Worm (Caenorhabditis elegans) whole organism, young adult: Measurements from ENCODE around the gene gtf-2H2C.

Source experiments
- B0019.2 ChIP-seq: fragments of 200-800 bp; sonication (Bioruptor generic); conservative IDR thresholded peaks from 2 replicates; pipeline ENCODE4 v1.3.6; 2022; ENCODE audit warnings: missing genetic modification reagents, missing genetic modification characterization, missing compliant biosample characterization
- C06A6.2 ChIP-seq: fragments of 200-800 bp; sonication (Bioruptor generic); conservative IDR thresholded peaks from 2 replicates; pipeline ENCODE4 v1.3.6; 2022; ENCODE audit warnings: missing genetic modification characterization, missing compliant biosample characterization
- C17E4.6 ChIP-seq: fragments of 200-800 bp; sonication (Bioruptor generic); IDR thresholded peaks from 2 replicates; pipeline ENCODE4 v1.3.6; 2022; ENCODE audit warnings: missing genetic modification reagents, missing genetic modification characterization, missing compliant biosample characterization
- D2030.7 ChIP-seq: fragments of 200-800 bp; sonication (Bioruptor generic); IDR thresholded peaks from 2 replicates; pipeline ENCODE4 v1.3.6; 2022; ENCODE audit warnings: missing genetic modification reagents, missing genetic modification characterization, missing compliant biosample characterization
- F37B4.10 ChIP-seq: fragments of 200-800 bp; sonication (Bioruptor generic); IDR thresholded peaks from 2 replicates; pipeline ENCODE4 v1.3.6; 2022; ENCODE audit warnings: missing genetic modification characterization, missing compliant biosample characterization
- K12H6.12 ChIP-seq: fragments of 200-800 bp; sonication (Bioruptor generic); optimal IDR thresholded peaks from 2 replicates; lab custom pipeline; 2018; ENCODE audit warnings: mild to moderate bottlenecking, missing genetic modification characterization, missing compliant biosample characterization
- T07F8.4 ChIP-seq: sonication (generic microtip); optimal IDR thresholded peaks from 2 replicates; lab custom pipeline; 2016; ENCODE audit warnings: mild to moderate bottlenecking, missing genetic modification characterization, moderate library complexity, missing compliant biosample characterization
- Y53G8AR.9 ChIP-seq: fragments of 200-800 bp; sonication (Bioruptor generic); conservative IDR thresholded peaks from 2 replicates; pipeline ENCODE4 v1.3.6; 2022; ENCODE audit warnings: missing genetic modification reagents, missing genetic modification characterization, missing compliant biosample characterization
- Y56A3A.18 ChIP-seq: fragments of 200-800 bp; sonication (Bioruptor generic); IDR thresholded peaks from 2 replicates; pipeline ENCODE4 v1.3.6; 2022; ENCODE audit warnings: missing genetic modification reagents, missing genetic modification characterization, missing compliant biosample characterization
- Y67H2A.10 ChIP-seq: fragments of 200-800 bp; sonication (Bioruptor generic); conservative IDR thresholded peaks from 2 replicates; pipeline ENCODE4 v1.3.6; 2022; ENCODE audit warnings: missing genetic modification reagents, missing genetic modification characterization, missing compliant biosample characterization
- ama-1 ChIP-seq, 3 experiments: fragments of 150-350 bp in 1 of 3; sonication (generic microtip) in 2 of 3; optimal IDR thresholded peaks; 2 replicates each; lab custom pipeline; 2014 to 2018; ENCODE audit warnings: missing biosample characterization in 2 of 3, missing genetic modification characterization in 2 of 3, missing genetic modification reagents in 2 of 3
- aptf-2 ChIP-seq: fragments of 200-800 bp; sonication (Bioruptor generic); conservative IDR thresholded peaks from 2 replicates; pipeline ENCODE4 v1.3.6; 2022; ENCODE audit warnings: missing genetic modification reagents, missing genetic modification characterization, missing compliant biosample characterization
- aptf-3 ChIP-seq: fragments of 200-800 bp; sonication (Bioruptor generic); IDR thresholded peaks from 2 replicates; pipeline ENCODE4 v1.3.6; 2022; ENCODE audit warnings: missing genetic modification characterization, missing compliant biosample characterization
- atf-7 ChIP-seq: sonication (generic microtip); optimal IDR thresholded peaks from 2 replicates; lab custom pipeline; 2017; ENCODE audit warnings: mild to moderate bottlenecking, missing genetic modification characterization, missing compliant biosample characterization
- attf-3 ChIP-seq: fragments of 200-800 bp; sonication (Bioruptor generic); conservative IDR thresholded peaks from 2 replicates; pipeline ENCODE4 v1.3.6; 2022; ENCODE audit warnings: missing genetic modification reagents, missing genetic modification characterization, missing compliant biosample characterization
- attf-5 ChIP-seq: fragments of 200-800 bp; sonication (Bioruptor generic); optimal IDR thresholded peaks from 2 replicates; lab custom pipeline; 2018; ENCODE audit warnings: mild to moderate bottlenecking, missing genetic modification characterization, missing compliant biosample characterization
- attf-6 ChIP-seq: fragments of 200-800 bp; sonication (Bioruptor generic); IDR thresholded peaks from 2 replicates; pipeline ENCODE4 v1.3.6; 2022; ENCODE audit warnings: missing genetic modification reagents, missing genetic modification characterization, missing compliant biosample characterization
- bed-2 ChIP-seq: fragments of 200-800 bp; sonication (Bioruptor generic); IDR thresholded peaks from 2 replicates; pipeline ENCODE4 v1.3.6; 2022; ENCODE audit warnings: missing genetic modification reagents, missing genetic modification characterization, missing compliant biosample characterization
- ceh-27 ChIP-seq: fragments of 200-800 bp; sonication (Bioruptor generic); optimal IDR thresholded peaks from 2 replicates; lab custom pipeline; 2018; ENCODE audit warnings: mild to moderate bottlenecking, missing genetic modification characterization, moderate library complexity, missing compliant biosample characterization
- ceh-40 ChIP-seq: fragments of 200-800 bp; sonication (Bioruptor generic); IDR thresholded peaks from 2 replicates; pipeline ENCODE4 v1.3.6; 2022; ENCODE audit warnings: missing genetic modification characterization, missing compliant biosample characterization
- ceh-91 ChIP-seq: fragments of 200-800 bp; sonication (Bioruptor generic); IDR thresholded peaks from 2 replicates; pipeline ENCODE4 v1.3.6; 2022; ENCODE audit warnings: missing genetic modification reagents, missing genetic modification characterization, missing compliant biosample characterization
- efl-1 ChIP-seq: fragments of 150-350 bp; optimal IDR thresholded peaks from 2 replicates; lab custom pipeline; 2014; ENCODE audit warnings: missing biosample characterization, missing genetic modification reagents, missing genetic modification characterization
- egrh-3 ChIP-seq: fragments of 200-800 bp; sonication (Bioruptor generic); IDR thresholded peaks from 2 replicates; pipeline ENCODE4 v1.3.6; 2022; ENCODE audit warnings: missing genetic modification reagents, missing genetic modification characterization, missing compliant biosample characterization
- fkh-3 ChIP-seq: sonication (generic microtip); optimal IDR thresholded peaks from 2 replicates; lab custom pipeline; 2016; ENCODE audit warnings: mild to moderate bottlenecking, missing genetic modification characterization, missing compliant biosample characterization
- him-1 ChIP-seq: sonication (generic microtip); optimal IDR thresholded peaks from 2 replicates; lab custom pipeline; 2016; ENCODE audit warnings: missing genotype, missing genetic modification reagents, missing genetic modification characterization, missing compliant biosample characterization
- hmg-20 ChIP-seq: fragments of 200-800 bp; sonication (Bioruptor generic); IDR thresholded peaks from 2 replicates; pipeline ENCODE4 v1.3.6; 2022; ENCODE audit warnings: missing genetic modification reagents, missing genetic modification characterization, missing compliant biosample characterization
- lag-1 ChIP-seq: fragments of 200-800 bp; sonication (Bioruptor generic); IDR thresholded peaks from 2 replicates; pipeline ENCODE4 v1.3.6; 2022; ENCODE audit warnings: missing genetic modification reagents, missing genetic modification characterization, missing compliant biosample characterization
- let-607 ChIP-seq, 2 experiments: fragments of 200-800 bp in 1 of 2; sonication (Bioruptor generic) in 1 of 2; sonication (generic microtip) in 1 of 2; optimal IDR thresholded peaks; 2 replicates each; lab custom pipeline; 2016 to 2018; ENCODE audit warnings: mild to moderate bottlenecking in 2 of 2, missing compliant biosample characterization in 2 of 2, missing genetic modification characterization in 2 of 2, moderate library complexity in 2 of 2, missing genotype in 1 of 2
- lin-35 ChIP-seq, 3 experiments: fragments of 150-350 bp in 2 of 3; sonication (generic microtip) in 1 of 3; optimal IDR thresholded peaks; 2 replicates each; lab custom pipeline; 2014 to 2018; ENCODE audit warnings: missing biosample characterization in 3 of 3, missing genetic modification characterization in 3 of 3, missing genetic modification reagents in 3 of 3
- lir-1 ChIP-seq: fragments of 200-800 bp; sonication (Bioruptor generic); conservative IDR thresholded peaks from 2 replicates; pipeline ENCODE4 v1.3.6; 2022; ENCODE audit warnings: missing genetic modification reagents, missing genetic modification characterization, missing compliant biosample characterization
- madf-3 ChIP-seq: fragments of 200-800 bp; sonication (Bioruptor generic); IDR thresholded peaks from 2 replicates; pipeline ENCODE4 v1.3.6; 2022; ENCODE audit warnings: missing genetic modification reagents, missing genetic modification characterization, missing compliant biosample characterization
- madf-6 ChIP-seq: fragments of 200-800 bp; sonication (Bioruptor generic); IDR thresholded peaks from 2 replicates; pipeline ENCODE4 v1.3.6; 2022; ENCODE audit warnings: missing genetic modification reagents, missing genetic modification characterization, missing compliant biosample characterization
- mel-28 ChIP-seq: sonication (generic microtip); optimal IDR thresholded peaks from 2 replicates; lab custom pipeline; 2016; ENCODE audit warnings: borderline replicate concordance, mild to moderate bottlenecking, missing genetic modification characterization, missing compliant biosample characterization
- nfya-1 ChIP-seq: sonication (generic microtip); optimal IDR thresholded peaks from 2 replicates; lab custom pipeline; 2017; ENCODE audit warnings: antibody characterized with exemption, missing compliant biosample characterization, missing genetic modification characterization, borderline replicate concordance; ENCODE audit not compliant: insufficient read depth
- nfyb-1 ChIP-seq: fragments of 200-800 bp; sonication (Bioruptor generic); IDR thresholded peaks from 2 replicates; pipeline ENCODE4 v1.3.6; 2022; ENCODE audit warnings: missing genetic modification reagents, missing genetic modification characterization, missing compliant biosample characterization
- rcor-1 ChIP-seq: fragments of 200-800 bp; sonication (Bioruptor generic); IDR thresholded peaks from 2 replicates; pipeline ENCODE4 v1.3.6; 2022; ENCODE audit warnings: missing genetic modification reagents, missing genetic modification characterization, missing compliant biosample characterization
- sdz-38 ChIP-seq: sonication (generic microtip); optimal IDR thresholded peaks from 2 replicates; lab custom pipeline; 2016; ENCODE audit warnings: missing genotype, missing genetic modification characterization, missing compliant biosample characterization
- snpc-1.1 ChIP-seq: sonication (generic microtip); optimal IDR thresholded peaks from 2 replicates; lab custom pipeline; 2017; ENCODE audit warnings: missing genetic modification characterization, mild to moderate bottlenecking, missing compliant biosample characterization, antibody characterized with exemption, moderate library complexity, missing genotype, missing genetic modification reagents; ENCODE audit not compliant: insufficient read depth
- tbp1 ChIP-seq: fragments of 200-800 bp; sonication (Bioruptor generic); optimal IDR thresholded peaks from 2 replicates; lab custom pipeline; 2018; ENCODE audit warnings: mild to moderate bottlenecking, missing genetic modification characterization, missing compliant biosample characterization
- unc-130 ChIP-seq: sonication (generic microtip); optimal IDR thresholded peaks from 2 replicates; lab custom pipeline; 2016; ENCODE audit warnings: missing genetic modification reagents, missing genetic modification characterization, missing compliant biosample characterization
- unc-62 ChIP-seq: fragments of 150-350 bp; optimal IDR thresholded peaks from 2 replicates; lab custom pipeline; 2014; ENCODE audit warnings: missing biosample characterization, missing genetic modification reagents, missing genetic modification characterization
- zim-3 ChIP-seq: sonication (generic microtip); optimal IDR thresholded peaks from 2 replicates; lab custom pipeline; 2017; ENCODE audit warnings: mild to moderate bottlenecking, missing genetic modification characterization, moderate library complexity, missing compliant biosample characterization
- ztf-18 ChIP-seq: sonication (generic microtip); optimal IDR thresholded peaks from 2 replicates; lab custom pipeline; 2016; ENCODE audit warnings: missing genotype, mild to moderate bottlenecking, missing genetic modification characterization, missing compliant biosample characterization
- ztf-6 ChIP-seq: fragments of 200-800 bp; sonication (Bioruptor generic); IDR thresholded peaks from 2 replicates; pipeline ENCODE4 v1.3.6; 2022; ENCODE audit warnings: missing genetic modification reagents, missing genetic modification characterization, missing compliant biosample characterization

Gene gtf-2H2C

DNA sequence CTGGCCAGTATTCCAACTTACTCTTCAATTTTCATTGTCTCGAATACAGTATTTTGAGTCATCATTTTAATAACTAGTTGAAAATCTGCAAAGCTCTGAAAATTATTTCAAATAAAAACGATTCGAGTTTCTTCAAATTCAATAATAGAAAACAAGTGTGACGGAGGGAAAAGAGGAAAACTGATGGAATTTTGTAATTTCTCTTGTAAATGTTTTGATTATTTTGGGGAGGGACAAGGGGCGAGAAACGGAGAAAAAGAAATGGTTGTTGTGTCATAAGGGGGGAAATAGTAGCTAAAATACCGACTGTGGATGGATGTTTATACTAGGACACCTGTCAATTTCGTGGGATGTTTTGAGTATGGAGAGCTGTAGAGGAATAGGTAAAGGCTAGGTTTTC, 12.4 kb downstream of the gtf-2H2C start, which contains the start of gene T16G12.9:
TSS of gene T16G12.9 (minus strand) at position 101 of the 400 bp plus-strand sequence.
- TF ChIP-seq F37B4.10 (GFP tag; lab: Robert Waterston, UW): no peak
- TF ChIP-seq T07F8.4 (tag; lab: Kevin White, UChicago): no peak
- TF ChIP-seq madf-3 (GFP tag; lab: Robert Waterston, UW): no peak
- no peak for TF ChIP-seq C06A6.2 (GFP tag; lab: Robert Waterston, UW)
- no peak for TF ChIP-seq atf-7
- no peak for TF ChIP-seq hmg-20 (GFP tag; lab: Robert Waterston, UW)
- no peak for TF ChIP-seq ama-1 (optimal IDR thresholded peaks at IDR 0.05; lab: Kevin White, UChicago)
- no peak for TF ChIP-seq ama-1 (GFP tag; optimal IDR thresholded peaks at IDR 0.05; lab: Kevin White, UChicago)

DNA sequence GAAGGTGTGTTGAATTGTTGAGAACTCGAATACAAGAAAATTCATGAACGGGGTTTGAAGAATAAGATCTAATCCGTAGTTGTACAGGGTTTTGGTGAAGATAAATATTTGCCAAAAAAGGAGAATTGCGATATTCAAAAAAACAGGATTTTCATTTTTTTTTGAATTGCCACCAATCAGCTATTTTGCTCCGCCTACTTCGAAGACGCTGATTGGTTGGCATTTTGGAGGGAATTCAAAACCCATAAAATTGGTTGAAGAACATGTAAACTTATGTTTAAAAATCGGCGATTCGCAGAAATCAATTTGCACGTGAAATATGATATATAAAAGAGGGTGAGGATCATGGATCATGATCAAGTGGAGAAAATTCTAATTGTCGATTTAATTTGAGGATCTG, 14.5 kb downstream of the gtf-2H2C start:
- TF ChIP-seq Y53G8AR.9 (GFP tag; lab: Robert Waterston, UW): no peak
- peak; percentile 86 for TF ChIP-seq nfyb-1
- TF ChIP-seq ceh-40: no peak
- no peak for TF ChIP-seq unc-62 (GFP tag; lab: Kevin White, UChicago)
- TF ChIP-seq egrh-3 (GFP tag; lab: Robert Waterston, UW): no peak
- no peak for TF ChIP-seq sdz-38 (tag; lab: Kevin White, UChicago)
- TF ChIP-seq zim-3 (tag; lab: Kevin White, UChicago): no peak
- peak; percentile 30 for TF ChIP-seq him-1 (tag; lab: Kevin White, UChicago)
- TF ChIP-seq, all 124 proteins: peak for 2

DNA sequence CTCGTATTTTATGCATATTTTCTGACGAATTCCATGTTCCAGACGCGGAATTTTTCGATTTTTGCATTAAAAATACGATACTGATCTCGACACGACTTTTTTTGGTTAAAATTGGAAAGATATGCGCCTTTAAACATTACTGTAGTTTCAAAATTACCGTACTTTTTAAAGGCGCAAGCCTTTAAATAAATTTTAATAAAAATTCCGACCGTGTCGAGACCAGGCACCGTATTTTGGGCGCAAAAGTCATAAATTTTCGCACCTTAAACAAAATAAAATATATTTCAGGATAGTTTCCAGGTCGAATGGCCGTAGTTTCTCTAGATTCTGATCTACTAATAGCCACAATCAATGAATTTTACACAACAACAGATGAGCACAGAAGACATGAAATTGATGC, 21.3 kb downstream of the gtf-2H2C start, which contains the start of gene T16G12.6:
TSS of gene T16G12.6 (plus strand) at position 301 of the 400 bp plus-strand sequence.
- TF ChIP-seq mel-28 (tag; lab: Kevin White, UChicago) (no peak), rcor-1 (no peak), snpc-1.1 (no peak), nfyb-1 (no peak), attf-6 (GFP tag; lab: Robert Waterston, UW) (no peak), Y53G8AR.9 (GFP tag; lab: Robert Waterston, UW) (no peak), nfya-1 (no peak), attf-3 (GFP tag; lab: Robert Waterston, UW) (no peak), fkh-3 (tag; lab: Kevin White, UChicago) (no peak), Y67H2A.10 (GFP tag; lab: Robert Waterston, UW) (no peak), lag-1 (no peak), tbp1 (GFP tag; lab: Kevin White, UChicago) (no peak)

DNA sequence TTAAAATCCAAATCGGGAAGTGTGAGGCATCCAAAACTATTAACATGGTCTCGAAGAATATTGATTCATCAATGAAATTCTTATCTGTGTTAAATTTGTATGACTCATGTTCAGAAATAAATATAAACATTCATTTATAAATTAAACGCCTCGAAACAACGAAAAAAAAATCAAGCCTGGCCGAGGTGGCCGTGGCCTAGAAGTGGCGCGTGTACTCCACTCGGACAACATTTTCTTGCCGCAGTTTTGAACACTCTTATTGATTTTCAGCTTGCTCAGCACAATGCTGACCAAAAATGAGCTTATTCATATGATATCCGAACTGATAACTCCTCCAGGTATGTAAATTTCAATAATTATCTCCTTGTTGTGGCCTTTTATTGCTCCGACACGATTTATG, 26.4 kb downstream of the gtf-2H2C start, which contains the start of gene ekl-6:
TSS of gene ekl-6 (plus strand) at position 265 of the 400 bp plus-strand sequence.
- TF ChIP-seq ztf-6 (GFP tag; lab: Robert Waterston, UW) (0 out of 2 replicates have a peak, but pooled peaks have one; percentile 6), ceh-27 (GFP tag; lab: Kevin White, UChicago) (peak; percentile 67), C17E4.6 (GFP tag; lab: Robert Waterston, UW) (no peak), efl-1 (GFP tag; lab: Kevin White, UChicago) (no peak), let-607 (tag; optimal IDR thresholded peaks at IDR 0.05; lab: Kevin White, UChicago) (peak in 1 of 2 experiments; percentile 41), aptf-3 (GFP tag; lab: Robert Waterston, UW) (no peak), madf-6 (GFP tag; lab: Robert Waterston, UW) (peak; percentile 53; the same call in 1 of the 2 replicates), B0019.2 (GFP tag; lab: Robert Waterston, UW) (0 out of 2 replicates have a peak, but pooled peaks have one; percentile 23), aptf-2 (GFP tag; lab: Robert Waterston, UW) (0 out of 2 replicates have a peak, but pooled peaks have one; percentile 9), unc-130 (GFP tag; lab: Kevin White, UChicago) (peak; percentile 79), bed-2 (GFP tag; lab: Robert Waterston, UW) (0 out of 2 replicates have a peak, but pooled peaks have one; percentile 29), lin-35 (GFP tag; optimal IDR thresholded peaks at IDR 0.05; lab: Kevin White, UChicago) (no peak), C06A6.2 (GFP tag; lab: Robert Waterston, UW) (no peak), ztf-18 (tag; lab: Kevin White, UChicago) (peak; percentile 6), ceh-91 (peak; percentile 42; the same call in 1 of the 2 replicates), attf-5 (GFP tag; lab: Kevin White, UChicago) (peak; percentile 44), Y56A3A.18 (GFP tag; lab: Robert Waterston, UW) (no peak), lir-1 (GFP tag; lab: Robert Waterston, UW) (0 out of 2 replicates have a peak, but pooled peaks have one; percentile 39), D2030.7 (GFP tag; lab: Robert Waterston, UW) (no peak), K12H6.12 (peak; percentile 11)
